Fruit fly (Drosophila melanogaster): ENCODE measurements around the gene CG1271.

CG1271 gene

dm6 chr3L:3090581-3091345 is 38.4 kb downstream of the CG1271 start (continued):
- no peak for TF ChIP-seq hbn (GFP tag; IDR thresholded peaks at IDR 0.05; ENCODE audit: partially characterized antibody)
- no peak for TF ChIP-seq Taf1 (GFP tag; IDR thresholded peaks at IDR 0.05)
- peak; percentile 9 for TF ChIP-seq CG9876 (GFP tag; optimal IDR thresholded peaks at IDR 0.05)
- TF ChIP-seq ftz-f1 (GFP tag; optimal IDR thresholded peaks at IDR 0.05): no peak
- TF ChIP-seq ranshi (GFP tag; IDR thresholded peaks at IDR 0.05): peak; percentile 16; the same call in 1 of the 2 replicates
- peak; percentile 31 for TF ChIP-seq kay (GFP tag; optimal IDR thresholded peaks at IDR 0.05)
- TF ChIP-seq vfl (GFP tag; optimal IDR thresholded peaks at IDR 0.05): no peak
- peak; percentile 71 for TF ChIP-seq kni (GFP tag; optimal IDR thresholded peaks at IDR 0.05)
- TF ChIP-seq CG6254 (GFP tag; optimal IDR thresholded peaks at IDR 0.05): peak; percentile 19
- TF ChIP-seq CG34422 (GFP tag; IDR thresholded peaks at IDR 0.05): peak; percentile 68; the same call in 1 of the 3 replicates
- TF ChIP-seq bcd (GFP tag; optimal IDR thresholded peaks at IDR 0.05): peak; percentile 34
- peak; percentile 8 for TF ChIP-seq Atf3 (GFP tag; optimal IDR thresholded peaks at IDR 0.05)
- no peak for TF ChIP-seq Myb (GFP tag; optimal IDR thresholded peaks at IDR 0.05)
- no peak for TF ChIP-seq Neu2 (GFP tag; optimal IDR thresholded peaks at IDR 0.05; ENCODE audit: borderline replicate concordance)
- TF ChIP-seq CG6689 (GFP tag; IDR thresholded peaks at IDR 0.05): no peak
- peak; percentile 30 for TF ChIP-seq ERR (GFP tag; optimal IDR thresholded peaks at IDR 0.05)
- no peak for TF ChIP-seq psq (GFP tag; optimal IDR thresholded peaks at IDR 0.05)
- TF ChIP-seq CG2120 (GFP tag; optimal IDR thresholded peaks at IDR 0.05): peak; percentile 54
- TF ChIP-seq z (GFP tag; IDR thresholded peaks at IDR 0.05): 0 out of 3 replicates have a peak, but pooled peaks have one; percentile 44
- TF ChIP-seq CTCF (GFP tag; optimal IDR thresholded peaks at IDR 0.05): peak; percentile 21
- TF ChIP-seq Elba2 (GFP tag; optimal IDR thresholded peaks at IDR 0.05): no peak
- TF ChIP-seq knrl (GFP tag; IDR thresholded peaks at IDR 0.05; ENCODE audit: partially characterized antibody): peak; percentile 62; the same call in 1 of the 3 replicates
- peak; percentile 40 for TF ChIP-seq onecut (GFP tag; IDR thresholded peaks at IDR 0.05)
- TF ChIP-seq CHES-1-like (GFP tag; optimal IDR thresholded peaks at IDR 0.05): peak; percentile 24
- no peak for TF ChIP-seq CG43689 (GFP tag; IDR thresholded peaks at IDR 0.05)
- peak; percentile 81 for TF ChIP-seq CG15601 (tag; optimal IDR thresholded peaks at IDR 0.05)
- TF ChIP-seq CG33213 (GFP tag; optimal IDR thresholded peaks at IDR 0.05): peak; percentile 8
- TF ChIP-seq Hr78 (GFP tag; optimal IDR thresholded peaks at IDR 0.05): no peak
- TF ChIP-seq CG3281 (GFP tag; optimal IDR thresholded peaks at IDR 0.05): no peak
- TF ChIP-seq Stat92E (GFP tag; optimal IDR thresholded peaks at IDR 0.05): peak in 1 of 3 experiments; percentile 81
- no peak for TF ChIP-seq CG17568 (GFP tag; optimal IDR thresholded peaks at IDR 0.05)
- TF ChIP-seq Gsc (GFP tag; IDR thresholded peaks at IDR 0.05): no peak
- TF ChIP-seq CG7357 (GFP tag; IDR thresholded peaks at IDR 0.05): no peak
- TF ChIP-seq mirr (GFP tag; optimal IDR thresholded peaks at IDR 0.05): peak; percentile 37
- no peak for TF ChIP-seq klu (GFP tag; IDR thresholded peaks at IDR 0.05)
- TF ChIP-seq HLH3B (GFP tag; IDR thresholded peaks at IDR 0.05): peak; percentile 66; the same call in 1 of the 2 replicates
- TF ChIP-seq btn (GFP tag; optimal IDR thresholded peaks at IDR 0.05): peak; percentile 24
- TF ChIP-seq gsb (GFP tag; IDR thresholded peaks at IDR 0.05): no peak
- TF ChIP-seq CG15269 (tag; optimal IDR thresholded peaks at IDR 0.05): peak; percentile 50
- TF ChIP-seq Vsx1 (GFP tag; optimal IDR thresholded peaks at IDR 0.05): no peak
- TF ChIP-seq CG6175 (GFP tag; IDR thresholded peaks at IDR 0.05): 0 out of 3 replicates have a peak, but pooled peaks have one; percentile 45
- TF ChIP-seq az2 (GFP tag; optimal IDR thresholded peaks at IDR 0.05): no peak
- TF ChIP-seq chinmo (GFP tag; IDR thresholded peaks at IDR 0.05; ENCODE audit: partially characterized antibody): 0 out of 4 replicates have a peak, but pooled peaks have one; percentile 69
- no peak for TF ChIP-seq CG17612 (GFP tag; IDR thresholded peaks at IDR 0.05)
- TF ChIP-seq CG12071 (GFP tag; optimal IDR thresholded peaks at IDR 0.05): no peak
- no peak for TF ChIP-seq jing (GFP tag; optimal IDR thresholded peaks at IDR 0.05)
- peak; percentile 51 for TF ChIP-seq CG5180 (GFP tag; optimal IDR thresholded peaks at IDR 0.05)
- TF ChIP-seq CG17802 (tag; optimal IDR thresholded peaks at IDR 0.05): no peak
- peak; percentile 43; the same call in 1 of the 2 replicates for TF ChIP-seq ttk (GFP tag; IDR thresholded peaks at IDR 0.05)
